Fruit fly (Drosophila melanogaster) whole organism, embryonic: ENCODE results near the gene Pep.

ENCODE experiments used
- CG12299 ChIP-seq: fragments of 200-800 bp; sonication (Bioruptor generic); optimal IDR thresholded peaks from 2 replicates; lab custom pipeline; 2018; ENCODE audit warnings: missing biosample characterization, mild to moderate bottlenecking, missing genetic modification characterization
- CG15011 ChIP-seq: fragments of 200-800 bp; sonication (Bioruptor generic); optimal IDR thresholded peaks from 3 replicates; lab custom pipeline; 2018; ENCODE audit warnings: missing biosample characterization, mild to moderate bottlenecking, missing genetic modification characterization
- CG15601 ChIP-seq: fragments of 200-800 bp; sonication (Bioruptor generic); optimal IDR thresholded peaks from 3 replicates; lab custom pipeline; 2019; ENCODE audit warnings: missing biosample characterization, mild to moderate bottlenecking, missing genetic modification characterization, moderate library complexity
- CG17612 ChIP-seq: fragments of 200-800 bp; sonication (Bioruptor generic); IDR thresholded peaks from 2 replicates; pipeline ENCODE4 v1.3.6; 2022; ENCODE audit warnings: missing biosample characterization, missing genetic modification characterization
- CG18599 ChIP-seq: fragments of 200-800 bp; sonication (Bioruptor generic); optimal IDR thresholded peaks from 3 replicates; lab custom pipeline; 2017; ENCODE audit warnings: missing biosample characterization, missing genetic modification characterization, mild to moderate bottlenecking, moderate library complexity, missing genetic modification reagents
- CG2116 ChIP-seq: fragments of 200-800 bp; sonication (Bioruptor generic); optimal IDR thresholded peaks from 3 replicates; lab custom pipeline; 2018; ENCODE audit warnings: missing biosample characterization, mild to moderate bottlenecking, missing genetic modification characterization
- CG3726 ChIP-seq: fragments of 200-800 bp; sonication (Bioruptor generic); IDR thresholded peaks from 3 replicates; pipeline ENCODE4, ENCODE4 v1.3.6; 2022; ENCODE audit warnings: missing biosample characterization, missing genetic modification characterization
- CG3995 ChIP-seq: fragments of 200-800 bp; sonication (Bioruptor generic); optimal IDR thresholded peaks from 3 replicates; lab custom pipeline; 2016; ENCODE audit warnings: missing biosample characterization, missing genetic modification characterization
- CG4820 ChIP-seq: fragments of 200-800 bp; sonication (Bioruptor generic); optimal IDR thresholded peaks from 3 replicates; lab custom pipeline; 2016; ENCODE audit warnings: missing biosample characterization, missing genetic modification characterization
- CG5180 ChIP-seq: fragments of 200-800 bp; sonication (Bioruptor generic); optimal IDR thresholded peaks from 3 replicates; lab custom pipeline; 2017; ENCODE audit warnings: missing biosample characterization, missing genetic modification characterization, mild to moderate bottlenecking, moderate library complexity, missing genetic modification reagents
- CG6654 ChIP-seq: fragments of 200-800 bp; sonication (Bioruptor generic); optimal IDR thresholded peaks from 2 replicates; lab custom pipeline; 2017; ENCODE audit warnings: missing biosample characterization, mild to moderate bottlenecking, missing genetic modification characterization
- CG6813 ChIP-seq: fragments of 200-800 bp; sonication (Bioruptor generic); optimal IDR thresholded peaks from 2 replicates; lab custom pipeline; 2017; ENCODE audit warnings: missing biosample characterization, missing genetic modification characterization, mild to moderate bottlenecking, moderate library complexity, missing genetic modification reagents
- CG7786 ChIP-seq: fragments of 200-800 bp; sonication (Bioruptor generic); optimal IDR thresholded peaks from 2 replicates; lab custom pipeline; 2016; ENCODE audit warnings: missing biosample characterization, missing genetic modification characterization
- CG7928 ChIP-seq: fragments of 200-800 bp; sonication (Bioruptor generic); optimal IDR thresholded peaks from 2 replicates; lab custom pipeline; 2017; ENCODE audit warnings: missing biosample characterization, mild to moderate bottlenecking, missing genetic modification characterization
- CG8089 ChIP-seq: fragments of 200-800 bp; sonication (Bioruptor generic); optimal IDR thresholded peaks from 3 replicates; lab custom pipeline; 2016; ENCODE audit warnings: missing biosample characterization, missing genetic modification characterization
- CG8924 ChIP-seq: fragments of 200-800 bp; optimal IDR thresholded peaks from 3 replicates; lab custom pipeline; 2019; ENCODE audit warnings: missing biosample characterization, mild to moderate bottlenecking, missing genetic modification characterization, moderate library complexity
- CG9932 ChIP-seq: fragments of 200-800 bp; sonication (Bioruptor generic); IDR thresholded peaks from 2 replicates; pipeline ENCODE4 v1.3.6; 2022; ENCODE audit warnings: missing biosample characterization, missing genetic modification characterization
- CHES-1-like ChIP-seq: fragments of 200-800 bp; sonication (Bioruptor generic); optimal IDR thresholded peaks from 2 replicates; lab custom pipeline; 2016; ENCODE audit warnings: missing biosample characterization, missing genetic modification characterization
- Deaf1 ChIP-seq: fragments of 200-800 bp; optimal IDR thresholded peaks from 3 replicates; lab custom pipeline; 2019; ENCODE audit warnings: missing biosample characterization, mild to moderate bottlenecking, missing genetic modification characterization, moderate library complexity
- Dref ChIP-seq: fragments of 200-800 bp; sonication (Bioruptor generic); IDR thresholded peaks from 2 replicates; pipeline ENCODE4 v1.3.6; 2022; ENCODE audit warnings: missing biosample characterization, missing genetic modification characterization
- ERR ChIP-seq: fragments of 200-800 bp; sonication (Bioruptor generic); optimal IDR thresholded peaks from 2 replicates; lab custom pipeline; 2016; ENCODE audit warnings: missing biosample characterization, missing genetic modification characterization
- Fer2 ChIP-seq: fragments of 200-800 bp; sonication (Bioruptor generic); optimal IDR thresholded peaks from 2 replicates; lab custom pipeline; 2018; ENCODE audit warnings: missing biosample characterization, mild to moderate bottlenecking, missing genetic modification characterization, moderate library complexity
- H15 ChIP-seq: fragments of 200-800 bp; sonication (Bioruptor generic); IDR thresholded peaks from 3 replicates; pipeline ENCODE4 v1.3.6; 2022; ENCODE audit warnings: missing biosample characterization, missing genetic modification characterization
- HLHmδ ChIP-seq: fragments of 200-800 bp; sonication (Bioruptor generic); optimal IDR thresholded peaks from 2 replicates; lab custom pipeline; 2018; ENCODE audit warnings: missing biosample characterization, mild to moderate bottlenecking, missing genetic modification characterization, moderate library complexity
- Hr51 ChIP-seq, 2 experiments: fragments of 200-800 bp; sonication (Bioruptor generic); optimal IDR thresholded peaks; 2 replicates in 1 of 2; 3 replicates in 1 of 2; lab custom pipeline; 2016 to 2018; ENCODE audit warnings: missing biosample characterization in 2 of 2, missing genetic modification characterization in 2 of 2, mild to moderate bottlenecking in 1 of 2, moderate library complexity in 1 of 2
- Kr ChIP-seq: fragments of 200-800 bp; sonication (Bioruptor generic); optimal IDR thresholded peaks from 2 replicates; lab custom pipeline; 2017; ENCODE audit warnings: missing biosample characterization, mild to moderate bottlenecking, missing genetic modification characterization
- Lim3 ChIP-seq: fragments of 200-800 bp; sonication (Bioruptor generic); IDR thresholded peaks from 2 replicates; pipeline ENCODE4 v1.3.6; 2022; ENCODE audit warnings: missing biosample characterization, missing genetic modification characterization
- Nf-YC ChIP-seq: fragments of 200-800 bp; optimal IDR thresholded peaks from 3 replicates; lab custom pipeline; 2019; ENCODE audit warnings: missing biosample characterization, mild to moderate bottlenecking, missing genetic modification characterization, moderate library complexity
- Side ChIP-seq: fragments of 200-800 bp; sonication (Bioruptor generic); optimal IDR thresholded peaks from 2 replicates; lab custom pipeline; 2016; ENCODE audit warnings: missing biosample characterization, missing genetic modification characterization
- Tbp ChIP-seq: fragments of >200 bp; optimal IDR thresholded peaks from 2 replicates; lab custom pipeline; 2018; ENCODE audit warnings: missing biosample characterization, missing genetic modification characterization
- YL-1 ChIP-seq: fragments of 200-800 bp; sonication (Bioruptor generic); optimal IDR thresholded peaks from 3 replicates; lab custom pipeline; 2017; ENCODE audit warnings: missing biosample characterization, mild to moderate bottlenecking, missing genetic modification characterization
- ap ChIP-seq: fragments of 200-800 bp; sonication (Bioruptor generic); IDR thresholded peaks from 2 replicates; pipeline ENCODE4 v1.3.6; 2022; ENCODE audit warnings: missing biosample characterization, missing genetic modification characterization
- ara ChIP-seq: fragments of 200-800 bp; sonication (Bioruptor generic); IDR thresholded peaks from 2 replicates; pipeline ENCODE4 v1.3.6; 2022; ENCODE audit warnings: missing biosample characterization, missing genetic modification characterization
- corto ChIP-seq: fragments of 200-800 bp; sonication (Bioruptor generic); optimal IDR thresholded peaks from 2 replicates; lab custom pipeline; 2016; ENCODE audit warnings: missing biosample characterization, mild to moderate bottlenecking, missing genetic modification characterization, moderate library complexity
- dimm ChIP-seq: fragments of 200-800 bp; sonication (Bioruptor generic); IDR thresholded peaks from 2 replicates; pipeline ENCODE4 v1.3.6; 2022; ENCODE audit warnings: missing biosample characterization, missing genetic modification characterization
- dmrt11E ChIP-seq: fragments of 200-800 bp; sonication (Bioruptor generic); optimal IDR thresholded peaks from 3 replicates; lab custom pipeline; 2018; ENCODE audit warnings: missing biosample characterization, mild to moderate bottlenecking, missing genetic modification characterization, moderate library complexity
- ems ChIP-seq: fragments of 200-800 bp; sonication (Bioruptor generic); optimal IDR thresholded peaks from 3 replicates; lab custom pipeline; 2016; ENCODE audit warnings: missing biosample characterization, missing genetic modification characterization
- hb ChIP-seq: fragments of 200-800 bp; sonication (Bioruptor generic); IDR thresholded peaks from 3 replicates; pipeline ENCODE4 v1.3.6; 2022; ENCODE audit warnings: missing biosample characterization, missing genetic modification characterization; ENCODE audit not compliant: partially characterized antibody
- hkb ChIP-seq, 2 experiments: fragments of 200-800 bp in 1 of 2; fragments of >200 bp in 1 of 2; sonication (Bioruptor generic) in 1 of 2; IDR thresholded peaks in 1 of 2; optimal IDR thresholded peaks in 1 of 2; 2 replicates each; pipeline versions ENCODE4 v1.3.6 to Lab custom; 2017 to 2022; ENCODE audit warnings: missing biosample characterization in 1 of 2, missing genetic modification characterization in 1 of 2
- inv ChIP-seq: fragments of 200-800 bp; sonication (Bioruptor generic); IDR thresholded peaks from 2 replicates; pipeline ENCODE4 v1.3.6; 2022; ENCODE audit warnings: missing biosample characterization, missing genetic modification characterization; ENCODE audit not compliant: partially characterized antibody
- jigr1 ChIP-seq: fragments of 200-800 bp; sonication (Bioruptor generic); IDR thresholded peaks from 3 replicates; pipeline ENCODE4 v1.3.6; 2022; ENCODE audit warnings: missing biosample characterization, missing genetic modification characterization
- maf-S ChIP-seq: fragments of 200-800 bp; sonication (Bioruptor generic); optimal IDR thresholded peaks from 2 replicates; lab custom pipeline; 2016; ENCODE audit warnings: missing biosample characterization, missing genetic modification characterization
- nau ChIP-seq: fragments of 200-800 bp; sonication (Bioruptor generic); optimal IDR thresholded peaks from 3 replicates; lab custom pipeline; 2017; ENCODE audit warnings: missing biosample characterization, mild to moderate bottlenecking, missing genetic modification characterization, missing genetic modification reagents
- pfk ChIP-seq: fragments of 200-800 bp; sonication (Bioruptor generic); optimal IDR thresholded peaks from 2 replicates; lab custom pipeline; 2018; ENCODE audit warnings: missing biosample characterization, mild to moderate bottlenecking, missing genetic modification characterization, moderate library complexity
- prd ChIP-seq, 3 experiments: fragments of >200 bp in 2 of 3; fragments of 200-800 bp in 1 of 3; sonication (Bioruptor generic) in 1 of 3; optimal IDR thresholded peaks in 2 of 3; IDR thresholded peaks in 1 of 3; 2 replicates in 2 of 3; 3 replicates in 1 of 3; pipeline versions ENCODE4 v1.3.6 to Lab custom; 2017 to 2022; ENCODE audit warnings: missing biosample characterization in 1 of 3, missing genetic modification characterization in 1 of 3
- slou ChIP-seq: fragments of 200-800 bp; sonication (Bioruptor generic); optimal IDR thresholded peaks from 3 replicates; lab custom pipeline; 2016; ENCODE audit warnings: missing biosample characterization, missing genetic modification characterization
- usp ChIP-seq: fragments of >200 bp; optimal IDR thresholded peaks from 2 replicates; lab custom pipeline; 2017; ENCODE audit warnings: missing biosample characterization, missing genetic modification characterization
- vvl ChIP-seq: fragments of 200-800 bp; sonication (Bioruptor generic); IDR thresholded peaks from 2 replicates; pipeline ENCODE4 v1.3.6; 2022; ENCODE audit warnings: missing biosample characterization, missing genetic modification characterization
- wor ChIP-seq: fragments of 200-800 bp; sonication (Bioruptor generic); IDR thresholded peaks from 2 replicates; pipeline ENCODE4 v1.3.6; 2022; ENCODE audit warnings: missing biosample characterization, missing genetic modification characterization
- zfh2 ChIP-seq: fragments of 200-800 bp; sonication (Bioruptor generic); optimal IDR thresholded peaks from 2 replicates; lab custom pipeline; 2016; ENCODE audit warnings: missing biosample characterization, missing genetic modification characterization

The Pep gene

dm6 chr3L:17665084-17665576 lies 20.3 kb upstream of the Pep start (continued):
- TF ChIP-seq H15 (GFP tag; lab: Robert Waterston, UW): no peak
- peak; percentile 22 for TF ChIP-seq corto (GFP tag; lab: Kevin White, UChicago)
- TF ChIP-seq jigr1: no peak
- peak; percentile 6 for TF ChIP-seq CG15011
- peak; percentile 97 for TF ChIP-seq Deaf1 (tag; lab: Kevin White, UChicago)
- TF ChIP-seq CG3726 (GFP tag; lab: Robert Waterston, UW): no peak
- TF ChIP-seq CG12299 (tag; lab: Kevin White, UChicago): no peak
- no peak for TF ChIP-seq zfh2 (GFP tag; lab: Kevin White, UChicago)
- no peak for TF ChIP-seq CHES-1-like (GFP tag; lab: Kevin White, UChicago)
- TF ChIP-seq CG7786 (GFP tag; lab: Kevin White, UChicago): no peak
- no peak for TF ChIP-seq Fer2 (tag; lab: Kevin White, UChicago)
- TF ChIP-seq CG15601 (tag; lab: Kevin White, UChicago): no peak
- TF ChIP-seq dimm (GFP tag; lab: Robert Waterston, UW): no peak
- TF ChIP-seq vvl (GFP tag; lab: Robert Waterston, UW): no peak
- no peak for TF ChIP-seq CG9932 (GFP tag; lab: Robert Waterston, UW)
- no peak for TF ChIP-seq Lim3 (GFP tag; lab: Robert Waterston, UW)
- no peak for TF ChIP-seq wor (GFP tag; lab: Robert Waterston, UW)
- TF ChIP-seq CG8924: no peak
- peak; percentile 58 for TF ChIP-seq CG18599 (GFP tag; lab: Kevin White, UChicago)
- no peak for TF ChIP-seq Dref (GFP tag; lab: Robert Waterston, UW)
- TF ChIP-seq CG8089 (GFP tag; lab: Kevin White, UChicago): no peak
- no peak for TF ChIP-seq slou
- no peak for TF ChIP-seq CG6654 (GFP tag; lab: Kevin White, UChicago)
- no peak for TF ChIP-seq ap (GFP tag; lab: Robert Waterston, UW)
- TF ChIP-seq usp (GFP tag; lab: Kevin White, UChicago): no peak
- no peak for TF ChIP-seq CG2116
- no peak for TF ChIP-seq pfk (GFP tag; lab: Kevin White, UChicago)
- TF ChIP-seq inv: no peak
- no peak for TF ChIP-seq CG17612 (GFP tag; lab: Robert Waterston, UW)
- TF ChIP-seq Side: no peak
- no peak for TF ChIP-seq hb (GFP tag; lab: Robert Waterston, UW)
- peak; percentile 34 for TF ChIP-seq ERR (GFP tag; lab: Kevin White, UChicago)
- TF ChIP-seq CG5180 (GFP tag; lab: Kevin White, UChicago): no peak
- TF ChIP-seq maf-S (GFP tag; lab: Kevin White, UChicago): no peak
- TF ChIP-seq ara: no peak
- TF ChIP-seq Tbp (GFP tag; lab: Kevin White, UChicago): no peak
- TF ChIP-seq Kr: no peak
- TF ChIP-seq Hr51 (GFP tag; optimal IDR thresholded peaks at IDR 0.05; lab: Kevin White, UChicago): no peak
- TF ChIP-seq prd (optimal IDR thresholded peaks at IDR 0.05; lab: Kevin White, UChicago): no peak
- TF ChIP-seq prd (GFP tag; IDR thresholded peaks at IDR 0.05; lab: Robert Waterston, UW): no peak
- TF ChIP-seq CG3995: no peak
- no peak for TF ChIP-seq dmrt11E (tag; lab: Kevin White, UChicago)
- TF ChIP-seq HLHmδ (GFP tag; lab: Kevin White, UChicago): no peak
- TF ChIP-seq nau: no peak
- no peak for TF ChIP-seq CG4820 (GFP tag; lab: Kevin White, UChicago)
- no peak for TF ChIP-seq ems (GFP tag; lab: Kevin White, UChicago)
- TF ChIP-seq CG7928 (GFP tag; lab: Kevin White, UChicago): no peak
- no peak for TF ChIP-seq hkb (optimal IDR thresholded peaks at IDR 0.05; lab: Kevin White, UChicago)
- no peak for TF ChIP-seq hkb (GFP tag; IDR thresholded peaks at IDR 0.05; lab: Robert Waterston, UW)
- peak; percentile 6 for TF ChIP-seq Nf-YC (tag; lab: Kevin White, UChicago)
- no peak for TF ChIP-seq CG6813
- TF ChIP-seq YL-1 (GFP tag; lab: Kevin White, UChicago): no peak
